Fruit fly (Drosophila melanogaster) Kc167 (cell line): Measurements from ENCODE around the gene Svil.

ENCODE experiments used
- Myc ChIP-seq: fragments of >200 bp; optimal IDR thresholded peaks from 2 replicates; lab custom pipeline; 2017; ENCODE audit warnings: missing external identifiers
- insv ChIP-seq: fragments of >200 bp; optimal IDR thresholded peaks from 3 replicates; lab custom pipeline; 2018; ENCODE audit warnings: missing external identifiers
- psq ChIP-seq: fragments of >200 bp; optimal IDR thresholded peaks from 2 replicates; lab custom pipeline; 2017; ENCODE audit warnings: missing external identifiers
- ttk ChIP-seq: sonication (Bioruptor generic); optimal IDR thresholded peaks from 2 replicates; lab custom pipeline; 2017; ENCODE audit warnings: missing external identifiers

DNA sequence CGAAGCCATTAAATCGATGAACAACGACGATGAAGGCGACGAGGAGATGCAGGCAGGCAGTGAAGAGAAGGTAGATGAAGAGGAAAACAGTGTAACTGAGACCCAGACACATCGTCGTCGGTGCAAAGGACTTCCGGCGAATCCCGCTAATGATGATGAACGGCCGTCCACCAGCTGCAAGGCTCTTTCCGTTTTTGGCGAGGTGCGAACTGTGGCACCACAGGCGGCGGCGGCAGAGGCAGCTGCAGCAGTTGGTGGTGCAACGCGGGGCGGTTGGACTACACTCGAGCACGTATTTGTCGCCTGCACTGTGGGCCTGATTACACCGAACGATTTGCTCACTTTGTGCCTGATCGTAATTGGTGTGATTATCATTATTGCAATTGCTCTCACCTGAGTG, 30.5 kb downstream of the Svil start:
- TF ChIP-seq ttk (lab: Kevin White, UChicago) (no peak), psq (lab: Kevin White, UChicago) (no peak), insv (lab: Kevin White, UChicago) (no peak), Myc (lab: Kevin White, UChicago) (no peak)
